Worm (Caenorhabditis elegans) whole organism, L4 larva: Measurements from ENCODE around the gene C08A9.3.
A peak's percentile ranks its signal among the peaks of the same experiment; 100 is the strongest.

Experiments
- D1046.2 ChIP-seq: fragments of 200-800 bp; sonication (Bioruptor generic); IDR thresholded peaks from 2 replicates; pipeline ENCODE4 v1.3.6; 2022; ENCODE audit warnings: missing genetic modification characterization, missing compliant biosample characterization
- F26F4.8 ChIP-seq: fragments of 200-800 bp; sonication (Bioruptor generic); conservative IDR thresholded peaks from 2 replicates; pipeline ENCODE4 v1.3.6; 2022; ENCODE audit warnings: missing genetic modification characterization, missing compliant biosample characterization
- ces-1 ChIP-seq: fragments of 150-350 bp; sonication (generic microtip); optimal IDR thresholded peaks from 4 replicates; lab custom pipeline; 2014; ENCODE audit warnings: missing biosample characterization, missing genetic modification reagents, missing genetic modification characterization
- hif-1 ChIP-seq, 2 experiments: sonication (generic microtip); optimal IDR thresholded peaks; 2 replicates each; lab custom pipeline; 2016 to 2017; ENCODE audit warnings: missing compliant biosample characterization in 2 of 2, missing genetic modification characterization in 2 of 2, missing genetic modification reagents in 2 of 2, missing genotype in 2 of 2, mild to moderate bottlenecking in 1 of 2
- hlh-30 ChIP-seq: sonication (generic microtip); optimal IDR thresholded peaks from 2 replicates; lab custom pipeline; 2017; ENCODE audit warnings: antibody characterized with exemption, mild to moderate bottlenecking, missing genetic modification characterization, missing compliant biosample characterization; ENCODE audit not compliant: insufficient read depth
- hmg-1.1 ChIP-seq: fragments of 200-800 bp; sonication (Bioruptor generic); IDR thresholded peaks from 2 replicates; pipeline ENCODE4 v1.3.6; 2022; ENCODE audit warnings: missing genetic modification reagents, missing genetic modification characterization, missing compliant biosample characterization
- lir-3 ChIP-seq: sonication (generic microtip); optimal IDR thresholded peaks from 2 replicates; lab custom pipeline; 2016; ENCODE audit warnings: mild to moderate bottlenecking, missing genetic modification characterization, missing compliant biosample characterization
- nhr-76 ChIP-seq: fragments of 150-350 bp; optimal IDR thresholded peaks from 2 replicates; lab custom pipeline; 2014; ENCODE audit warnings: missing biosample characterization, missing genetic modification characterization
- pha-4 ChIP-seq, 2 experiments: fragments of 150-350 bp in 1 of 2; fragments of 200-800 bp in 1 of 2; sonication (Bioruptor generic) in 1 of 2; IDR thresholded peaks in 1 of 2; optimal IDR thresholded peaks in 1 of 2; 2 replicates each; pipeline versions ENCODE4 v1.3.6 to Lab custom; 2014 to 2022; ENCODE audit warnings: missing genetic modification characterization in 2 of 2, missing genetic modification reagents in 2 of 2, missing biosample characterization in 1 of 2, missing compliant biosample characterization in 1 of 2

ce11 chrX:17062165-17062564 lies 30.9 kb downstream of the C08A9.3 start:
- TF ChIP-seq hlh-30 (tag; lab: Kevin White, UChicago) (peak; percentile 84), F26F4.8 (GFP tag; lab: Robert Waterston, UW) (no peak), pha-4 (GFP tag; IDR thresholded peaks at IDR 0.05; lab: Robert Waterston, UW) (no peak), pha-4 (tag; optimal IDR thresholded peaks at IDR 0.05; lab: Kevin White, UChicago) (no peak), ces-1 (GFP tag; lab: Kevin White, UChicago) (no peak), D1046.2 (GFP tag; lab: Robert Waterston, UW) (no peak), hmg-1.1 (no peak), hif-1 (tag; optimal IDR thresholded peaks at IDR 0.05; lab: Kevin White, UChicago) (no peak), nhr-76 (tag; lab: Kevin White, UChicago) (no peak), lir-3 (tag; lab: Kevin White, UChicago) (no peak)
